Worm (Caenorhabditis elegans): ENCODE measurements around the gene F54D10.7.

DNA sequence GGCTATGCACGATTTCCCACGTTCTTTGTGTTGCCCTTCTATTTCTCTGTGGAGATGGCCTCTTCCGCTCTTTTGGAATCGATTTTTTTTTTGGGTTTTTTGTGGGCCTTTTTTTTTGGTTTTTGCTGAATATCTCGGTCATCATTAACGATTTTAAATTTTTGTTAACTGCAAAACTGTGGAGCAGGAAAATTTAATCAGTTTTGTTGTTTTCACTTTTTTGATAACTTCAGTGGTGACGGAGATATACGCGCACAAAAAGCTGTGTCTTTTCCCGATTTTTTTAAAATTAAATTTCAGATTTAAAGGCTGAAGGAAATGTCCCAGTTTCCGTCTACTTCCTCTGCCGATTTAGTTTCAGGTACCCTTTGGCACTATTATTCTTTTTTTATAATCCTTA, 35.8 kb downstream of the F54D10.7 start, which contains the start of gene T24E12.1:
- TF ChIP-seq elt-2 (tag; optimal IDR thresholded peaks at IDR 0.05) (no peak), lin-39 (tag; optimal IDR thresholded peaks at IDR 0.05) (no peak), hmg-11 (tag; optimal IDR thresholded peaks at IDR 0.05) (no peak), nfya-1 (tag; optimal IDR thresholded peaks at IDR 0.05; ENCODE audit: insufficient read depth) (no peak), snpc-4 (tag; optimal IDR thresholded peaks at IDR 0.05) (no peak), lin-15B (tag; optimal IDR thresholded peaks at IDR 0.05) (no peak), ceh-16 (tag; optimal IDR thresholded peaks at IDR 0.05) (no peak), nhr-76 (tag; optimal IDR thresholded peaks at IDR 0.05) (no peak), nhr-25 (tag; optimal IDR thresholded peaks at IDR 0.05) (no peak)
